Fruit fly (Drosophila melanogaster): Measurements from ENCODE around the gene mtsh.

The mtsh gene

DNA sequence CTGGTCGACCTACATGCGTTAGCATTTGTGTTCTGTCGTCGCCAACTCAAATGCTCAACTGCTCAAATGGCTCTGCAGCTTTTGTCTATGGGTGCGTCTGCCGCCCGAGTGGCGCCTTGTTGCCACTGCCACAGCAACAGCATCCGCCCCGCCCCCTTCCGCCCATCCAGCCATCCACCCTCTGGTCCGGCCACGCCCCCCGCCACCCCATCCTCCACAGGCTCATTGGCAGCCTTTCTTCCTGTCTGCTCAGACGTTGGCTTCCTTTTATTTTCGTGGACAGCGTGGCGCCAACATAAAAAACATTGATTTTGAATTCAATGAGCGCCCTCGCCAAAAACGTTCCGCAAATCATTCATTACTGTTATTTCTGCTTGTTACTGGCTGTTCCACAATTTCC lies 13.9 kb upstream of the mtsh start:
- TF ChIP-seq CG16779 (tag; optimal IDR thresholded peaks at IDR 0.05) (no peak), CG3032 (tag; optimal IDR thresholded peaks at IDR 0.05) (no peak), CG6163 (GFP tag; IDR thresholded peaks at IDR 0.05) (no peak), CG32006 (GFP tag; optimal IDR thresholded peaks at IDR 0.05) (no peak), CG9139 (GFP tag; optimal IDR thresholded peaks at IDR 0.05) (no peak), Sox102F (GFP tag; optimal IDR thresholded peaks at IDR 0.05) (no peak), Met (GFP tag; optimal IDR thresholded peaks at IDR 0.05) (no peak), fd85E (GFP tag; optimal IDR thresholded peaks at IDR 0.05) (no peak), spab (GFP tag; optimal IDR thresholded peaks at IDR 0.05) (no peak), Lpt (GFP tag; optimal IDR thresholded peaks at IDR 0.05) (no peak), Ets21C (GFP tag; optimal IDR thresholded peaks at IDR 0.05) (no peak), Eip93F (GFP tag; optimal IDR thresholded peaks at IDR 0.05) (no peak), Blimp-1 (GFP tag; optimal IDR thresholded peaks at IDR 0.05) (no peak), dsx (GFP tag; optimal IDR thresholded peaks at IDR 0.05; ENCODE audit: poor library complexity, severe bottlenecking) (no peak), CG11294 (GFP tag; IDR thresholded peaks at IDR 0.05) (no peak), ss (GFP tag; optimal IDR thresholded peaks at IDR 0.05) (no peak), Sox15 (GFP tag; optimal IDR thresholded peaks at IDR 0.05) (no peak), Eip75B (GFP tag; optimal IDR thresholded peaks at IDR 0.05) (no peak)

DNA sequence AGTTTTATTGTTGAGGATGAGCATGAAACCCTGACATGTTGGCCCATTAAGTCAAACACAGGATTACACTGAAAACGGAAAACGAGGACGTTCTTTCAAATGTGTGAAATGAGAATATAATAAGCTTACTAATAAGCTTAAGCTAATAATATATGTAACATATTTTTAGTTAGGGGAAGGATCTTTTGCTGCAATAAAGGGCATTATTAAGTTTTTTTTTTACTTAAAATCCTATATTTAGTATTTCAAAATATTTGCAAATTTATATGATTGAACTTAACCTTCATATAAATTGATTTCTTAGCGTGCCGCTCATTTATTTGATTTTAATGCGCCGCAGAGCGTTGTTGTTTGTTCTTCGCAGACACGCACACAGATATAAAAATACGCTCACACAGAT lies 13.5 kb upstream of the mtsh start:
- no peak for TF ChIP-seq spab (GFP tag; optimal IDR thresholded peaks at IDR 0.05)
- TF ChIP-seq vri (GFP tag; optimal IDR thresholded peaks at IDR 0.05): no peak
- TF ChIP-seq CG6276 (GFP tag; optimal IDR thresholded peaks at IDR 0.05): no peak
- no peak for TF ChIP-seq CG31627 (GFP tag; optimal IDR thresholded peaks at IDR 0.05)
- TF ChIP-seq Sox14 (GFP tag; optimal IDR thresholded peaks at IDR 0.05): no peak
- TF ChIP-seq Ets21C (GFP tag; optimal IDR thresholded peaks at IDR 0.05): no peak
- TF ChIP-seq pdm3 (GFP tag; optimal IDR thresholded peaks at IDR 0.05): no peak
- no peak for TF ChIP-seq Hr39 (GFP tag; optimal IDR thresholded peaks at IDR 0.05)
- TF ChIP-seq CG10631 (GFP tag; optimal IDR thresholded peaks at IDR 0.05): no peak
- TF ChIP-seq Hr4 (GFP tag; optimal IDR thresholded peaks at IDR 0.05): no peak
- TF ChIP-seq esn (GFP tag; optimal IDR thresholded peaks at IDR 0.05): no peak
- no peak for TF ChIP-seq lz (GFP tag; optimal IDR thresholded peaks at IDR 0.05)

DNA sequence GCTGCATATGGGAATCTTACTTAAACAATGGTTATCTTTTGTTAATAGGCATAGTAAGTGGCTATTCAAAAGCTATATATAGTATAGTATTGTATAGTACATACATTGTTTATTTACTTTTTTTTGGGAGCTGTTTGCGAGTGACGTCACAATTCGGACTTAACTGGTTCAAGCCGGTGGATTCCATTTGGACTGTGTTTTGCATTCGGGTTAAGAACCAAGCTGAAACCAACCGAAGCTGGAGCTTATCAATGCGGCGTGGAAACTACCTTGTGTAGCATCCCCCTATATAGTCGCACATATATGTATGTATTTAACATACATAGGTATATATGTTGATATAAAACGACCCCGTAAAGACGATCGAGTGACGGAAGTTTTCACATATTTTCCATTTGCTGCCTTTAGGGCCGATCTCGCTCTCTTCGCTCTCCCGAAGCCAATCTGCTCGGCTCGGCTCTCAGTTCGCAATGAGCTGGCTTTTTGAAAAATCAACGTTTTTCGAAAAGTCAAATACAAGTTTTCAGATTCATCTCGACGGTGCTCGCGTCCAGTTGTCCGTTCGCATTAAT lies 8.9 kb upstream of the mtsh start:
- peak; percentile 2 for TF ChIP-seq svp (GFP tag)
- TF ChIP-seq lz (GFP tag; optimal IDR thresholded peaks at IDR 0.05): no peak
- TF ChIP-seq Eip78C (GFP tag): peak; percentile 33

DNA sequence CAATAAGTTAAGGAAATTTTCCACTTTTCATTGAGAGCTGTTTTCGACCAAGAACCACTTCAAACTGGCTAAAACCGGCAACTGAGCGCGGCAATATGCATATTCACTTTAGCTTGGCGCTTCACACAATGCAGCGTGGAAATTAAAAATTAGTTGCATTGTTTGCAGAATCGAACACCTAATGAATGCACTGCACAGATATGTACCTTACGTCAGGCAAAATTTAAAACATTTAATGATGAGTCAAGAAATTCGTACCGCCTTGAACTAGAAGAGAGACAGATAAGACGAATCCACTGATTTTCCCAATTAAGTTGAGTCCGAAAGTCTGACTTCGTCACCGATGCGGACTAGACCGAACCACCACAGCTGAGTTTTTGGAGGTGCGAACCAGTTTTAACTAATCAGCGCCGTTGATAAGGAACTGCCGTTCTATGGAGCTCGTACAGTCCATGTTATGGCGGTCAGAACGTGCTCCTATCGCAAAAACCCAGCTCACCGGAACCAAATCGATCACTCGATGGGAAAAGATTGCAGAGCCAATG lies 8.1 kb upstream of the mtsh start:
- TF ChIP-seq fd85E (GFP tag; optimal IDR thresholded peaks at IDR 0.05) (no peak), svp (GFP tag) (peak; percentile 3), Hr38 (GFP tag; optimal IDR thresholded peaks at IDR 0.05) (no peak), Eip78C (GFP tag) (no peak), CG1621 (tag; optimal IDR thresholded peaks at IDR 0.05) (no peak), CG31627 (GFP tag; optimal IDR thresholded peaks at IDR 0.05) (no peak)

DNA sequence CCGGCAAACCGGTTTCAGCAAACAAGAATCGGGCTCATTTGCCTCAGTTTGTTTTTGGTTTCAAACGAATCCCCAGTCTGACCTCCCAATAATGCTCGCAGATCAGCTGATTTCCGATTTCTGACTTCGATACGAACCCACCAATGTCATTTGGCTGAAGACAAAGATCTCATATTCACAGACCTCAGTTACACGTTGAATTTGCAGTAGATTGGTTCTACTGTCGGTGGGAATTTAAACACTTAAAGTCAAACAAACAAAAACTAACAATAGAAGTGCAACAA lies 7.5 kb upstream of the mtsh start, which contains the start of gene CG14275:
Gene CG14275 (plus strand): TSS at position 185 of the 284 bp plus-strand sequence.
- TF ChIP-seq CG9139 (GFP tag; optimal IDR thresholded peaks at IDR 0.05) (no peak), Ets21C (GFP tag; optimal IDR thresholded peaks at IDR 0.05) (no peak), Eip75B (GFP tag; optimal IDR thresholded peaks at IDR 0.05) (no peak), CG3919 (GFP tag; optimal IDR thresholded peaks at IDR 0.05) (no peak), Sox14 (GFP tag; optimal IDR thresholded peaks at IDR 0.05) (no peak), Eip78C (GFP tag) (no peak), Hr39 (GFP tag; optimal IDR thresholded peaks at IDR 0.05) (no peak), CG7368 (GFP tag; optimal IDR thresholded peaks at IDR 0.05) (no peak), CG3032 (tag; optimal IDR thresholded peaks at IDR 0.05) (no peak), CG16779 (tag; optimal IDR thresholded peaks at IDR 0.05) (no peak), CG11294 (GFP tag; IDR thresholded peaks at IDR 0.05) (no peak), net (GFP tag; optimal IDR thresholded peaks at IDR 0.05) (no peak)
